Fruit fly (Drosophila melanogaster) whole organism, prepupa: ENCODE data around the gene Vm32E.

Source experiments
- CG10669 ChIP-seq: fragments of 200-800 bp; sonication (Bioruptor generic); optimal IDR thresholded peaks from 3 replicates; lab custom pipeline; 2018; ENCODE audit warnings: missing biosample characterization, mild to moderate bottlenecking, missing genetic modification characterization, moderate library complexity
- CG11294 ChIP-seq: fragments of 200-800 bp; sonication (Bioruptor generic); IDR thresholded peaks from 2 replicates; pipeline ENCODE4 v1.3.6; 2022; ENCODE audit warnings: missing biosample characterization, missing genetic modification characterization
- CG11902 ChIP-seq: fragments of 200-800 bp; sonication (Bioruptor generic); optimal IDR thresholded peaks from 3 replicates; lab custom pipeline; 2016; ENCODE audit warnings: missing biosample characterization, missing genetic modification characterization
- CG15336 ChIP-seq: fragments of 200-800 bp; sonication (Bioruptor generic); IDR thresholded peaks from 2 replicates; pipeline ENCODE4 v1.3.6; 2022; ENCODE audit warnings: missing biosample characterization, missing genetic modification characterization
- CG16779 ChIP-seq: fragments of 200-800 bp; sonication (Bioruptor generic); optimal IDR thresholded peaks from 3 replicates; lab custom pipeline; 2017; ENCODE audit warnings: missing biosample characterization, mild to moderate bottlenecking, missing genetic modification characterization
- CG31627 ChIP-seq: fragments of 200-800 bp; sonication (Bioruptor generic); optimal IDR thresholded peaks from 3 replicates; lab custom pipeline; 2016; ENCODE audit warnings: missing biosample characterization, missing genetic modification characterization
- CG32006 ChIP-seq: fragments of 200-800 bp; sonication (Bioruptor generic); optimal IDR thresholded peaks from 3 replicates; lab custom pipeline; 2017; ENCODE audit warnings: missing biosample characterization, mild to moderate bottlenecking, missing genetic modification characterization
- CG34406 ChIP-seq: fragments of 200-800 bp; sonication (Bioruptor generic); optimal IDR thresholded peaks from 3 replicates; lab custom pipeline; 2016; ENCODE audit warnings: missing biosample characterization, missing genetic modification characterization
- CG3919 ChIP-seq: fragments of 200-800 bp; sonication (Bioruptor generic); optimal IDR thresholded peaks from 3 replicates; lab custom pipeline; 2016; ENCODE audit warnings: missing biosample characterization, missing genetic modification characterization
- CG4318 ChIP-seq: fragments of 200-800 bp; sonication (Bioruptor generic); optimal IDR thresholded peaks from 3 replicates; lab custom pipeline; 2017; ENCODE audit warnings: missing biosample characterization, mild to moderate bottlenecking, missing genetic modification characterization
- CG6276 ChIP-seq: fragments of 200-800 bp; sonication (Bioruptor generic); optimal IDR thresholded peaks from 2 replicates; lab custom pipeline; 2017; ENCODE audit warnings: missing biosample characterization, mild to moderate bottlenecking, missing genetic modification characterization
- CG6808 ChIP-seq: fragments of 200-800 bp; sonication (Bioruptor generic); optimal IDR thresholded peaks from 3 replicates; lab custom pipeline; 2017; ENCODE audit warnings: missing biosample characterization, missing genetic modification characterization, mild to moderate bottlenecking, moderate library complexity, missing genetic modification reagents
- CG6854 ChIP-seq: fragments of 200-800 bp; sonication (Bioruptor generic); optimal IDR thresholded peaks from 2 replicates; lab custom pipeline; 2017; ENCODE audit warnings: missing biosample characterization, mild to moderate bottlenecking, missing genetic modification characterization
- CG7368 ChIP-seq: fragments of 200-800 bp; sonication (Bioruptor generic); optimal IDR thresholded peaks from 3 replicates; lab custom pipeline; 2016; ENCODE audit warnings: missing biosample characterization, missing genetic modification characterization
- CG8119 ChIP-seq: fragments of 200-800 bp; sonication (Bioruptor generic); IDR thresholded peaks from 3 replicates; pipeline ENCODE4 v1.3.6; 2022; ENCODE audit warnings: missing biosample characterization, missing genetic modification characterization
- CG8319 ChIP-seq: fragments of 200-800 bp; sonication (Bioruptor generic); optimal IDR thresholded peaks from 3 replicates; lab custom pipeline; 2016; ENCODE audit warnings: missing biosample characterization, missing genetic modification characterization
- CG8632 ChIP-seq: fragments of 200-800 bp; sonication (Bioruptor generic); optimal IDR thresholded peaks from 3 replicates; lab custom pipeline; 2016; ENCODE audit warnings: missing biosample characterization, missing genetic modification characterization
- CG9139 ChIP-seq: fragments of 200-800 bp; sonication (Bioruptor generic); optimal IDR thresholded peaks from 3 replicates; lab custom pipeline; 2017; ENCODE audit warnings: missing biosample characterization, mild to moderate bottlenecking, missing genetic modification characterization
- Eip75B ChIP-seq: fragments of 200-800 bp; sonication (Bioruptor generic); optimal IDR thresholded peaks from 3 replicates; lab custom pipeline; 2016; ENCODE audit warnings: missing biosample characterization, missing genetic modification characterization
- Eip93F ChIP-seq: fragments of 200-800 bp; sonication (Bioruptor generic); optimal IDR thresholded peaks from 2 replicates; lab custom pipeline; 2016; ENCODE audit warnings: missing biosample characterization, mild to moderate bottlenecking, missing genetic modification characterization
- Ets21C ChIP-seq: fragments of 200-800 bp; sonication (Bioruptor generic); optimal IDR thresholded peaks from 3 replicates; lab custom pipeline; 2016; ENCODE audit warnings: missing biosample characterization, missing genetic modification characterization
- Ets96B ChIP-seq: fragments of 200-800 bp; optimal IDR thresholded peaks from 2 replicates; lab custom pipeline; 2019; ENCODE audit warnings: missing biosample characterization, mild to moderate bottlenecking, missing genetic modification characterization, moderate library complexity
- Gug ChIP-seq: fragments of 200-800 bp; sonication (Bioruptor generic); IDR thresholded peaks from 2 replicates; pipeline ENCODE4 v1.3.6; 2022; ENCODE audit warnings: missing biosample characterization, missing genetic modification characterization
- Hr38 ChIP-seq: sonication (Bioruptor generic); optimal IDR thresholded peaks from 2 replicates; lab custom pipeline; 2016; ENCODE audit warnings: missing biosample characterization, missing genetic modification characterization
- Hr39 ChIP-seq: fragments of 200-800 bp; sonication (Bioruptor generic); optimal IDR thresholded peaks from 2 replicates; lab custom pipeline; 2016; ENCODE audit warnings: missing biosample characterization, missing genetic modification characterization
- Hr4 ChIP-seq: fragments of 200-800 bp; sonication (Bioruptor generic); optimal IDR thresholded peaks from 3 replicates; lab custom pipeline; 2016; ENCODE audit warnings: missing biosample characterization, missing genetic modification characterization
- Met ChIP-seq: fragments of 200-800 bp; sonication (Bioruptor generic); optimal IDR thresholded peaks from 3 replicates; lab custom pipeline; 2016; ENCODE audit warnings: missing biosample characterization, missing genetic modification characterization
- Sox102F ChIP-seq: fragments of 200-800 bp; sonication (Bioruptor generic); optimal IDR thresholded peaks from 2 replicates; lab custom pipeline; 2016; ENCODE audit warnings: missing biosample characterization, mild to moderate bottlenecking, missing genetic modification characterization
- Sox15 ChIP-seq: fragments of 200-800 bp; sonication (Bioruptor generic); optimal IDR thresholded peaks from 3 replicates; lab custom pipeline; 2016; ENCODE audit warnings: missing biosample characterization, missing genetic modification characterization
- achi ChIP-seq: fragments of 200-800 bp; sonication (Bioruptor generic); optimal IDR thresholded peaks from 3 replicates; lab custom pipeline; 2016; ENCODE audit warnings: missing biosample characterization, missing genetic modification characterization
- acj6 ChIP-seq: fragments of 200-800 bp; sonication (Bioruptor generic); optimal IDR thresholded peaks from 3 replicates; lab custom pipeline; 2016; ENCODE audit warnings: missing biosample characterization, missing genetic modification characterization
- cyc ChIP-seq: fragments of 200-800 bp; sonication (Bioruptor generic); optimal IDR thresholded peaks from 3 replicates; lab custom pipeline; 2016; ENCODE audit warnings: missing biosample characterization, missing genetic modification characterization
- dac ChIP-seq: fragments of 200-800 bp; sonication (Bioruptor generic); optimal IDR thresholded peaks from 2 replicates; lab custom pipeline; 2017; ENCODE audit warnings: missing biosample characterization, mild to moderate bottlenecking, missing genetic modification characterization
- dsx ChIP-seq: fragments of 200-800 bp; optimal IDR thresholded peaks from 3 replicates; lab custom pipeline; 2019; ENCODE audit warnings: missing biosample characterization, mild to moderate bottlenecking, missing genetic modification characterization, moderate library complexity; ENCODE audit not compliant: poor library complexity, severe bottlenecking
- eg ChIP-seq: fragments of 200-800 bp; sonication (Bioruptor generic); IDR thresholded peaks from 3 replicates; pipeline ENCODE4 v1.3.6; 2022; ENCODE audit warnings: missing biosample characterization, missing genetic modification characterization
- esn ChIP-seq: fragments of 200-800 bp; sonication (Bioruptor generic); optimal IDR thresholded peaks from 2 replicates; lab custom pipeline; 2016; ENCODE audit warnings: missing biosample characterization, mild to moderate bottlenecking, missing genetic modification characterization, moderate library complexity
- fd59A ChIP-seq: fragments of 200-800 bp; sonication (Bioruptor generic); optimal IDR thresholded peaks from 2 replicates; lab custom pipeline; 2017; ENCODE audit warnings: missing biosample characterization, mild to moderate bottlenecking, missing genetic modification characterization, missing genetic modification reagents
- fd85E ChIP-seq: fragments of 200-800 bp; sonication (Bioruptor generic); optimal IDR thresholded peaks from 3 replicates; lab custom pipeline; 2016; ENCODE audit warnings: missing biosample characterization, missing genetic modification characterization
- fkh ChIP-seq: fragments of 200-800 bp; sonication (Bioruptor generic); optimal IDR thresholded peaks from 3 replicates; lab custom pipeline; 2017; ENCODE audit warnings: missing biosample characterization, mild to moderate bottlenecking, missing genetic modification characterization, moderate library complexity
- net ChIP-seq: fragments of 200-800 bp; sonication (Bioruptor generic); optimal IDR thresholded peaks from 3 replicates; lab custom pipeline; 2016; ENCODE audit warnings: missing biosample characterization, missing genetic modification characterization
- pdm3 ChIP-seq: fragments of 200-800 bp; sonication (Bioruptor generic); optimal IDR thresholded peaks from 3 replicates; lab custom pipeline; 2016; ENCODE audit warnings: missing biosample characterization, missing genetic modification characterization
- salr ChIP-seq, 2 experiments: fragments of 200-800 bp; sonication (Bioruptor generic); optimal IDR thresholded peaks; 3 replicates each; lab custom pipeline; 2016 to 2018; ENCODE audit warnings: missing biosample characterization in 2 of 2, missing genetic modification characterization in 2 of 2, mild to moderate bottlenecking in 1 of 2
- ss ChIP-seq, 2 experiments: fragments of 200-800 bp; sonication (Bioruptor generic); optimal IDR thresholded peaks; 2 replicates in 1 of 2; 3 replicates in 1 of 2; lab custom pipeline; 2017 to 2018; ENCODE audit warnings: mild to moderate bottlenecking in 2 of 2, missing biosample characterization in 2 of 2, missing genetic modification characterization in 2 of 2, moderate library complexity in 1 of 2
- svp ChIP-seq: fragments of 200-800 bp; sonication (Bioruptor generic); peaks from one replicate; lab custom pipeline; 2016; ENCODE audit warnings: missing biosample characterization, missing genetic modification characterization

The Vm32E gene

DNA sequence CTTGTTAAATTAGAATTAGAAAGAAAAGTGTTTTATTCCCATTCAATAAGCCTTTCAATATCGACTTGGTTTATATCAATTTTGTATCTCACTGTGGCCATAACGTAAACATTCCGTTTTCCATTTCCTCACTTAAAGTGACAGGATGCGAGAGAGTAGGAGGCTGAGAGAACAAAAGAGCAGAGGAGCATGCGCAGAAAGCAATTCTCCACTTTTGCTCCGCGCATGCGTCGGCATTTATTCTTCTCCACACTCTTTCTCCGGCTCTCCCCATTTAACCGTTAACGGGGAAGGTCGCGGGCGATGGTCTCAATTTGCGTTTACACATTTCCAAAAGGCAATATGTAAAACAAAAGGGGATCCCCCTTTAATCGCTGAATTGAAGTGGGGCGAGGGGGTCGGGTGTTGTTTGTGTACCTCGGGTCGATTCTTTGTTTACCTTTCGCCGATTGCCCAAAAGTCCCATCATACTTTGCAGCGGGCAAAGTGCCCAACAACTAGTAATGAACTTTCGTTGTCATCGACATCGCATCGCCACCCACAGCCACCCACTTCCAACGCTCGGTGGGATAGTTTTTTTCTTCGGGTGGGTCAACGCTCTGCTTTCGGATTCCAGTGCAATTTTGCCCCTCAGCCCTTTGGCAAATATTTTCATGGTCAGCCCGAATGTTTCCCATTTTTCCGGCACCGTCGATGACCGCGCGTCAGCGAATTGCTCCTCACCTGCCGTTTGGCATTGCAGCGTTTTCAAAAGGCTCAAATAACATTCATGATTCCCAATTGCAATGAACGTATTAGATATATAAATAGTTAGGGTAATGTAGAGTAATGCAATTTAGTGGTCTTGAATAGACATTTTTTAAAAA, 2.5 kb downstream of the Vm32E start:
- TF ChIP-seq acj6 = no peak
- TF ChIP-seq CG3919 (GFP tag; lab: Kevin White, UChicago) = no peak
- TF ChIP-seq Ets21C = no peak
- 0 out of 3 replicates have a peak, but pooled peaks have one; percentile 9 for TF ChIP-seq eg (GFP tag; lab: Robert Waterston, UW)
- TF ChIP-seq Ets96B (tag; lab: Kevin White, UChicago) = no peak
- TF ChIP-seq svp (GFP tag; lab: Kevin White, UChicago) = peak; percentile 23
- TF ChIP-seq CG8632 (GFP tag; lab: Kevin White, UChicago) = no peak
- no peak for TF ChIP-seq fkh (GFP tag; lab: Kevin White, UChicago)
- no peak for TF ChIP-seq salr (GFP tag; optimal IDR thresholded peaks at IDR 0.05; lab: Kevin White, UChicago)
- TF ChIP-seq CG11294 = no peak
- TF ChIP-seq achi (GFP tag; lab: Kevin White, UChicago) = peak; percentile 1
- TF ChIP-seq CG32006 = no peak
- TF ChIP-seq pdm3 (GFP tag; lab: Kevin White, UChicago) = no peak
- TF ChIP-seq CG10669 = no peak
- no peak for TF ChIP-seq CG8119
- TF ChIP-seq CG11902 (GFP tag; lab: Kevin White, UChicago) = no peak
- no peak for TF ChIP-seq CG34406 (GFP tag; lab: Kevin White, UChicago)
- no peak for TF ChIP-seq net

DNA sequence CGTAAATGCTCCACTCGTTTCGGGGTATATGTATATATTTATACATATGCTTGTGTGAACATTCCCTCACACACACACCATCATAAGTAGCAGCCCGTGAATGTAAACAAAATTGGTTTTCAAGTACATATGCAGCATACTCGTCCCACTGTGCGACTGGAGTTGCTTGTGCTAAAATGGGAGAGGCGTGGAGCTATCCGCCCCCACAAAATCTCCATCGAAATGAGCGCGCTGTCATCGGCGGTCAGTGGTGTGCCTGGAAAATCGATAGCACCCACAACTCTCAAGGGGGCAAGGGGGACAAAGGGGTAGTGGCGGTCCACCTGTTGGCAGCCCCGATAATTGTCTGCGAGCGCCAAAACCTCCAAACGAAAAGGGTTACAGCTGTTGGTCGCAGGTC, 3.5 kb downstream of the Vm32E start:
- TF ChIP-seq Hr4 (GFP tag; lab: Kevin White, UChicago) (no peak), eg (GFP tag; lab: Robert Waterston, UW) (no peak), CG15336 (GFP tag; lab: Robert Waterston, UW) (no peak), CG6808 (GFP tag; lab: Kevin White, UChicago) (no peak), fd85E (GFP tag; lab: Kevin White, UChicago) (no peak), CG8632 (GFP tag; lab: Kevin White, UChicago) (no peak), pdm3 (GFP tag; lab: Kevin White, UChicago) (no peak), Hr39 (no peak), Met (GFP tag; lab: Kevin White, UChicago) (no peak)

DNA sequence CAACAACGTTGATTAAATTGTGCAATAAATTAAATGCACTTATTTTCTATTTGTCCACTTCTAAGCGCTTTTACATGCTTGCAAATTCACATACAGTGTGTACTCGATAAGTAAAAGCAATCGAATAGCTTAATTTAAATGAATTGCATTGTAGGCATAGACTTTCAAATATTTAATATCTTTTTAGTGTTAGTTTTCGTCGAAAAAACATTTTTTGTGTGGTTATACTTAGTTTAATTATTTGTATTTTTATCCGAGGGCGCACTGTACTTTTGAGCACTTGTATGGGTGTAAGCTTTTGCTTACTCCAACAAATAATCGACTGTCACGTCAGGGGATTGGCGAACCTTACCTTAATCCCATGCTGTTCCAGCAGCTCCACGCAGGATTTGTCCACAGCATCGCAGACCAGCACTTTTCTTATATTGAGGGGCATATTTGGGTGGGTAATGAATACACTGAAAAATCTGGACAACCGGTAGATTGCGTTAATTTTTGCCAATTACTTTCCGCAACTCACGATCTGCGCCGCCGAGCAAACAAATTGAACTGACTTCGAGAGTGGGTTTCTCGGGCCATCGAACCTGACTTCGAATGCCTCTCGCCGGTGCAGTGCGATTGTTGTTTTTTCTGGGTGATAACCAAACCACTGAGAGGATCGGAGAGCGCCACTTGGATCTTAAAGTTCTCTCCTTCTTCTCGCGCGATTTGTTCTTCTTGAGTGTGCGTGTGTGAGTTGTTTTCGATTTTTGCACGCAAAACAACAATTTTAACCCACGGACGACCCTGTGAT, 16.1 kb downstream of the Vm32E start, which contains the start of gene CG6287:
TSS of gene CG6287 (minus strand) at position 556 of the 793 bp plus-strand sequence.
- TF ChIP-seq CG8119 (peak; percentile 96), CG7368 (GFP tag; lab: Kevin White, UChicago) (peak; percentile 93), CG9139 (GFP tag; lab: Kevin White, UChicago) (peak; percentile 63), dsx (GFP tag; lab: Kevin White, UChicago) (peak; percentile 83), CG8319 (GFP tag; lab: Kevin White, UChicago) (peak; percentile 95), esn (peak; percentile 97), ss (GFP tag; optimal IDR thresholded peaks at IDR 0.05; lab: Kevin White, UChicago) (peak; percentile 83 to 86), CG11294 (peak; percentile 96), Eip75B (peak; percentile 95), svp (GFP tag; lab: Kevin White, UChicago) (peak; percentile 98), cyc (GFP tag; lab: Kevin White, UChicago) (peak; percentile 97), Gug (GFP tag; lab: Robert Waterston, UW) (peak; percentile 97), Eip93F (GFP tag; lab: Kevin White, UChicago) (peak; percentile 61), Hr38 (peak; percentile 56), CG6854 (GFP tag; lab: Kevin White, UChicago) (no peak), CG6276 (GFP tag; lab: Kevin White, UChicago) (peak; percentile 93), pdm3 (GFP tag; lab: Kevin White, UChicago) (peak; percentile 97), CG31627 (peak; percentile 97), Sox15 (peak; percentile 93), Hr39 (peak; percentile 96), Ets21C (peak; percentile 91), CG16779 (tag; lab: Kevin White, UChicago) (peak; percentile 73), achi (GFP tag; lab: Kevin White, UChicago) (peak; percentile 95), dac (GFP tag; lab: Kevin White, UChicago) (no peak), fd59A (GFP tag; lab: Kevin White, UChicago) (peak; percentile 79), Sox102F (peak; percentile 89), CG4318 (GFP tag; lab: Kevin White, UChicago) (peak; percentile 92)
